Worm (Caenorhabditis elegans): ENCODE measurements around the gene ZC412.3.
"Not testable (repeated sequence)": the region's sequence is repeated elsewhere in the genome, so short reads cannot be mapped to it uniquely, and the experiment has no call there.

The ZC412.3 gene

DNA sequence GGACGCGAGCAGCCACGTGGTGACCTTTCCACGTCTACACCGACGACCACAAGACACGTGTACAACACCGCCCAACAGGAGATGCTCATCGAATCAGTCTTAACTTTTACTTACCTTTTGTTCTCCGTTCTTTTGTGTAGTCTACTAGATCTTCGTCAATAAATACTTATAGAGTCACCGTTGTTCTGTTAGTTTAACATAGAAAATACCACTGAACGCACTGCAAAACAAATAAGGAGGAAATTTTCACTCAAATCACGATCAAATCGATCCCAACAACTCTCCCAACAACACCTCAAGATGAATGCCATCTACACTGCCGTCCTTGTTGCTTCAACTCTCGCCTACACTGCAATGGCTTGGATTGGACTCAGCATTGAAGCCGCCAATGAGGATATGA is 19.4 kb upstream of the ZC412.3 start, which contains the start of gene nspa-2:
TSS of gene nspa-2 (plus strand) at position 301 of the 400 bp plus-strand sequence.
- TF ChIP-seq cog-1 (tag; optimal IDR thresholded peaks at IDR 0.05); ztf-23 (GFP tag; IDR thresholded peaks at IDR 0.05); ref-1 (GFP tag; conservative IDR thresholded peaks at IDR 0.05): not testable (repeated sequence)

DNA sequence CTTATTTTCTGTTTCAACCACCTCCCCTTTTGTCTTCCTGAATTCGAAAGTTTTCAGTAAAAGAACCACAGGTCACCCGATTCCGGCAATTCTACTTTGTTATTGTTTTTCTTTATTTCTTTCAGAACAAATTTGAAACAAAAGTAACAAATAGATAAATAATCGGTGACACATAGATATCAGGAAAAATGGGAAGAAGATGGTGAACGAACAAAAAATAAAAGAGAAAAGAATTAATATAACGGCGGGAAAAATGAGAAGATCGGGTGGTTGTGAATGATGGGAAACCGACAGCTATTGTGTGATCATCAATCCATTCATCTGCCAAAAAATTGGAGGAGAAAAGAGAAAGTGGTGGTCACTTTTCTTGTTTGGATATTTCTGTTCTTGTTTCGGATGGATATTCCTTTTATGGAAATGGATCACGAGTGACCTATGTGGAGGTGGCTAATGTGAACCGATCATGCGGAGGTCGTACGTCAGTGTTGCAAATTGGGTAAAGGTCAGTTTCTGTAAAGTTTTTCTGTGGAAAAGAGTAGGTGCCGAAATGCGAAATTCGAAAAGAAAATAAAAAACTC is 6.0 kb upstream of the ZC412.3 start:
- TF ChIP-seq ztf-29 (GFP tag; IDR thresholded peaks at IDR 0.05), result no peak
- TF ChIP-seq tab-1 (GFP tag; IDR thresholded peaks at IDR 0.05), result no peak
- no peak for TF ChIP-seq flt-1 (GFP tag; IDR thresholded peaks at IDR 0.05)
- TF ChIP-seq klf-2 (GFP tag; conservative IDR thresholded peaks at IDR 0.05), result no peak
- TF ChIP-seq cog-1 (tag; optimal IDR thresholded peaks at IDR 0.05), result no peak
- TF ChIP-seq ztf-23 (GFP tag; IDR thresholded peaks at IDR 0.05), result no peak
- TF ChIP-seq T22C8.4 (GFP tag; IDR thresholded peaks at IDR 0.05), result no peak
- TF ChIP-seq ref-1 (GFP tag; conservative IDR thresholded peaks at IDR 0.05), result no peak
- TF ChIP-seq med-1 (GFP tag; optimal IDR thresholded peaks at IDR 0.05; ENCODE audit: insufficient read depth), result no peak

DNA sequence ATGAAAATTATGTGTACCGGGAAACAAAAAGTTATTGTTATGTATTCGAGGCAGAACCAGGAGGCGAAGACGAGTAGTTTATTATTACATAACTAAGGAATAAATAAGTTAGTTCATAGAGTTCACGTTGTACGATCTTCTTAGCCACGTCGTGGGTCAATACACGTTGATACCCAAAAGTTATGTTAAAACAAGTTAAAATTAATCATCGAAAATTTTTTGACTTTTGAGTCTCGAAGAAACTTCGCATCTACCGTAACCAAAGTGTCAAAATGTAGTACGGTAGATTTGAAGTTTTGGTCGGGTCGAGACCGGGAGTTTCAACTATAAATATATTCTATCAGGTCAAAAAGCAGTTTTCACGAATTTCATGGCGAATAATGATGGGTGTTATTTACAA is 5.4 kb upstream of the ZC412.3 start, which contains the start of gene ZC412.10:
TSS of gene ZC412.10 (minus strand) at position 101 of the 400 bp plus-strand sequence.
- not testable (repeated sequence) for TF ChIP-seq flt-1 (GFP tag; IDR thresholded peaks at IDR 0.05); ztf-23 (GFP tag; IDR thresholded peaks at IDR 0.05); med-1 (GFP tag; optimal IDR thresholded peaks at IDR 0.05; ENCODE audit: insufficient read depth)

DNA sequence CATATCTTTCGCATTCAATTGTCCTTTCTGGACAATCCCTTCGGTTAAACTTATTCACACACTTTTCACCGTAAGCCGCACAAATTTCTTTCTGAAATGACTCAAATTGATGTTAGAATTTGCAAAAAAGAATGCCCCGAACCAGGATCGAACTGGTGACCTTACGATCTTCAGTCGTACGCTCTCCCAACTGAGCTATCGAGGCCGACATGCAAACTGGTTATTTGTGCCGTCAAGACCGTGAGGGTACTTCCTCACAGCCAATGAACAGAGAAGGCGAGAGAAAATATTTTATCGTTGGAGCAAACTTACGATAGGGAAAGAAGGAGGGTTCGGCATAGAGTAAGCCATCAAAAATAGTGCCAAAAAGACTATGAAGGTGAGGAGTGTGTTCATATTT is 4.9 kb upstream of the ZC412.3 start:
- TF ChIP-seq cog-1 (tag; optimal IDR thresholded peaks at IDR 0.05) (no peak), T22C8.4 (GFP tag; IDR thresholded peaks at IDR 0.05) (peak; percentile 44; the same call in 1 of the 2 replicates), med-1 (GFP tag; optimal IDR thresholded peaks at IDR 0.05; ENCODE audit: insufficient read depth) (peak; percentile 2), ztf-29 (GFP tag; IDR thresholded peaks at IDR 0.05) (peak; percentile 48; the same call in 1 of the 2 replicates), klf-2 (GFP tag; conservative IDR thresholded peaks at IDR 0.05) (no peak), tab-1 (GFP tag; IDR thresholded peaks at IDR 0.05) (peak; percentile 82), ref-1 (GFP tag; conservative IDR thresholded peaks at IDR 0.05) (peak; percentile 34; the same call in 1 of the 2 replicates), ztf-23 (GFP tag; IDR thresholded peaks at IDR 0.05) (peak; percentile 77), flt-1 (GFP tag; IDR thresholded peaks at IDR 0.05) (peak; percentile 86)

DNA sequence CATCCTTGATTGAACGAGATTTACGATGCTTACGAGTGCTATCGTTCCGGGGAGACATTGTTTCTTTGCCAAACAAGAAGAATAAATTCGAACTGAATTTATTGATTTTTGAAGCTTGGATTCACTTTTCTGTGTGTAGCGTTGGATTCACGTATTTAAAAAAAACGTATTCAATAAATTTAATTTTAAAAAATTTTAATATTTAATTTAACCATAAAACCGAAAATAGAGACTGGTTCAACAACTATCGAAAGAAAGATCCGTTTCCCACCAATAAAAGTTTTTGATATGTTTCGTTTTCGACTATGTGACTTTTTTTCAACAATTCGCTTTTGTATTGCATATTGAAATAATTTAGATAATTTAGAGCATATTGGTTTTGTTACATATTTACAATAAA is 4.0 kb upstream of the ZC412.3 start, which contains the start of gene ZC412.5:
TSS of gene ZC412.5 (minus strand) at position 101 of the 400 bp plus-strand sequence.
- no peak for TF ChIP-seq ref-1 (GFP tag; conservative IDR thresholded peaks at IDR 0.05)
- TF ChIP-seq T22C8.4 (GFP tag; IDR thresholded peaks at IDR 0.05), result no peak

DNA sequence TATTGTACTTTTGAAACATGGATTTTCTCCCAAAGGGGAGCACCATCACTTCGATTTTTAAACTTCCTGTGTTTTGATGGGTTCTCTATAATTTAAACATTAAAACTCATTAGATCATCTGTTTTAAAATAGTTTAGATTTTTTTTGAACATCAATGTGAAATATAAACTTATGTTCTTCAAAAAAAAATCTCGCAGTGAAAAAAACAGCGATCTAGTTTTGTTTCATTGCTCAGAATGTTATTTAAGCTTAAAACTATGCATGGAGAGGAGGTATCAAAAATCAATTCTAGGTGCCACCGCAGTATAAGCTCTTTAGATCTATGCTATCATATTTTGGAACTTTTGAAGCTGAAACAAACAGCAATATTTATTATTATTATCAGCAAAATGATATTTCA is 3.2 kb downstream of the ZC412.3 start, which contains the start of gene gcy-14:
TSS of gene gcy-14 (minus strand) at position 101 of the 400 bp plus-strand sequence.
- no peak for TF ChIP-seq tab-1 (GFP tag; IDR thresholded peaks at IDR 0.05)
- TF ChIP-seq med-1 (GFP tag; optimal IDR thresholded peaks at IDR 0.05; ENCODE audit: insufficient read depth), result no peak
- no peak for TF ChIP-seq klf-2 (GFP tag; conservative IDR thresholded peaks at IDR 0.05)
- no peak for TF ChIP-seq ztf-29 (GFP tag; IDR thresholded peaks at IDR 0.05)
- no peak for TF ChIP-seq flt-1 (GFP tag; IDR thresholded peaks at IDR 0.05)
- no peak for TF ChIP-seq T22C8.4 (GFP tag; IDR thresholded peaks at IDR 0.05)
- no peak for TF ChIP-seq ztf-23 (GFP tag; IDR thresholded peaks at IDR 0.05)
- TF ChIP-seq cog-1 (tag; optimal IDR thresholded peaks at IDR 0.05), result no peak
- no peak for TF ChIP-seq ref-1 (GFP tag; conservative IDR thresholded peaks at IDR 0.05)

DNA sequence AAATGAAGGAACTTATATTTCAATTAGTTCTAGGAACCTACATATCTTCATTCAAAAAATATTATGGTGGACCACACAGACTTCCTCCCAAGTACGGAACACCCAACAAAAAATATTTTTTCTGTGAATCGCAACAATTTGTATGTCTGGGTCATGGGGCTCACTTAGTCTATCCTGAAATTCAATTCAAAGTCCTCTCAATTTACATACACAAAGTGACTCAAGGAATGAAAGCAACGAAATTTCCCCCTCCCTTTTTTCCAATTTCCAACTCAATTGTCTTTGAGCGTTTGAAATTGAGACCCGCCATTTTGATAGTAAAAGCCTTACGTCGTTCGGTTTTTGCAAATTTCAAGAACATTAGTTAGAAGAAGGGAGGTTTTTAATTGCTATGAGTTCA is 12.0 kb downstream of the ZC412.3 start:
- TF ChIP-seq T22C8.4 (GFP tag; IDR thresholded peaks at IDR 0.05) (no peak), cog-1 (tag; optimal IDR thresholded peaks at IDR 0.05) (no peak), med-1 (GFP tag; optimal IDR thresholded peaks at IDR 0.05; ENCODE audit: insufficient read depth) (no peak), flt-1 (GFP tag; IDR thresholded peaks at IDR 0.05) (no peak), ztf-23 (GFP tag; IDR thresholded peaks at IDR 0.05) (no peak), klf-2 (GFP tag; conservative IDR thresholded peaks at IDR 0.05) (no peak), tab-1 (GFP tag; IDR thresholded peaks at IDR 0.05) (no peak), ref-1 (GFP tag; conservative IDR thresholded peaks at IDR 0.05) (no peak), ztf-29 (GFP tag; IDR thresholded peaks at IDR 0.05) (no peak)

DNA sequence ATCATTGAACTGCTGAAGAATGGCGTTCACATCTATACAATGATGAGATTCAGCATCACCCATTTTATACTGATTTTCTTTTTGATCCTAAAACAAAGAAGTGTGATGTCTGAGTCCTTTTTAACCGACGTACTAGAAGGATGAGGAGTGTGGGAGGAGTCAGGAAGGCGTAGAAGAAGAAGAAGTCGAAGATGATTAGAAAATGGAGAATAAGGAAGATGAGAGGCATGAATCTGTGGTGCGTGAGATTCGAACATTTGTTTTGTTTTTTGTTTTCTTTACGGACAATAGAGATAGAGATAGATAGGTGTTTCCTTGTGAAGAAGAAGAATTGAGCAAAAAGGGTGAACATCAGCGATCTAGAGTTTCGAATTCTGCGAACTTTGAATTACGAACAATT is 12.8 kb downstream of the ZC412.3 start, which contains the start of gene npr-13:
TSS of gene npr-13 (minus strand) at position 101 of the 400 bp plus-strand sequence.
- TF ChIP-seq klf-2 (GFP tag; conservative IDR thresholded peaks at IDR 0.05), result no peak
- TF ChIP-seq ztf-29 (GFP tag; IDR thresholded peaks at IDR 0.05), result no peak
- no peak for TF ChIP-seq T22C8.4 (GFP tag; IDR thresholded peaks at IDR 0.05)
- no peak for TF ChIP-seq flt-1 (GFP tag; IDR thresholded peaks at IDR 0.05)
- TF ChIP-seq ztf-23 (GFP tag; IDR thresholded peaks at IDR 0.05), result no peak
- TF ChIP-seq med-1 (GFP tag; optimal IDR thresholded peaks at IDR 0.05; ENCODE audit: insufficient read depth), result no peak
- no peak for TF ChIP-seq ref-1 (GFP tag; conservative IDR thresholded peaks at IDR 0.05)
- no peak for TF ChIP-seq tab-1 (GFP tag; IDR thresholded peaks at IDR 0.05)
- no peak for TF ChIP-seq cog-1 (tag; optimal IDR thresholded peaks at IDR 0.05)

DNA sequence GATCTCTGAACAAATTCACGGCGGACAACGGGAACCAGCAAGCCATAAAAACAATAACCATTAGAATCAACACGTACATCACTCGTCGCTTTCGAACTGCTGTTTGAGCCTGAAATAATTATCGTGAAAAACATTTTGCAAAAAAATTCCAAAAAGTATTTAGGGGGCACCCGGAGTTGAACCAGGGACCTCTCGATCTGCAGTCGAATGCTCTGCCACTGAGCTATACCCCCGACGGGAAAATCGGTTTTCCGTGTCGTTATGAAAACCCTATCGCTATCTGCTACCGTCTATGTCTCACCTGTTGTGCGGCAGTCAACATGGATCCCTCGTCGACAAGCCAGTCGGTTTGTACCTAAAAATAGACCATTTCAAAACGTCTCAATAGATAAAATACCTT is 15.7 kb downstream of the ZC412.3 start:
- TF ChIP-seq ref-1 (GFP tag; conservative IDR thresholded peaks at IDR 0.05) (peak; percentile 80), cog-1 (tag; optimal IDR thresholded peaks at IDR 0.05) (no peak), flt-1 (GFP tag; IDR thresholded peaks at IDR 0.05) (no peak; the same call in none of the 2 replicates), med-1 (GFP tag; optimal IDR thresholded peaks at IDR 0.05; ENCODE audit: insufficient read depth) (peak; percentile 44), klf-2 (GFP tag; conservative IDR thresholded peaks at IDR 0.05) (peak; percentile 46; the same call in 1 of the 2 replicates), ztf-23 (GFP tag; IDR thresholded peaks at IDR 0.05) (peak; percentile 78; the same call in 1 of the 2 replicates), T22C8.4 (GFP tag; IDR thresholded peaks at IDR 0.05) (peak; percentile 62; the same call in 1 of the 2 replicates), ztf-29 (GFP tag; IDR thresholded peaks at IDR 0.05) (no peak), tab-1 (GFP tag; IDR thresholded peaks at IDR 0.05) (peak; percentile 84)

DNA sequence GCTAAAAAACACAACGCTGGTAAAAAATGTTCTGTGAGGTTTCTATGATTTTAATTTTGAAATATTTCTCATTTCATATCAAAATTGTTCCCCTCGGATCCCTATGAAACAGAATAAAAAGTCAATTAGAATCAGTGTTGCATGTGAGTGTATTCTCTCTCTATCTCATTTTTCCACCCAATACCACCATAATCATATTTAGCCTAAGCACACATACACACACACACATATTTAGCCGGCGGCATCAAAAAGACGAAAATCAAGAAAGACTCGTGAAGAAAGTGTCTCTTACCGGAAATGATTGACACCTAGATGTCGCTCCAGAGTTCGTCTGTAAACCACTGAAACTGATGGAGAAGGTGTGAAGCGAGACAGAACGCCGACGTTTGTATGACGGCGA is 17.1 kb downstream of the ZC412.3 start:
- TF ChIP-seq klf-2 (GFP tag; conservative IDR thresholded peaks at IDR 0.05) (no peak), med-1 (GFP tag; optimal IDR thresholded peaks at IDR 0.05; ENCODE audit: insufficient read depth) (no peak), T22C8.4 (GFP tag; IDR thresholded peaks at IDR 0.05) (no peak), ref-1 (GFP tag; conservative IDR thresholded peaks at IDR 0.05) (no peak), cog-1 (tag; optimal IDR thresholded peaks at IDR 0.05) (no peak), ztf-29 (GFP tag; IDR thresholded peaks at IDR 0.05) (no peak), tab-1 (GFP tag; IDR thresholded peaks at IDR 0.05) (no peak), ztf-23 (GFP tag; IDR thresholded peaks at IDR 0.05) (no peak), flt-1 (GFP tag; IDR thresholded peaks at IDR 0.05) (no peak)
